Worm (Caenorhabditis elegans) whole organism, mixed stage, embryonic: ENCODE measurements around the gene Y67H2A.2.

Experiments used
- M03D4.4 ChIP-seq: sonication (generic microtip); optimal IDR thresholded peaks from 2 replicates; lab custom pipeline; 2017; ENCODE audit warnings: mild to moderate bottlenecking, missing genetic modification characterization, missing compliant biosample characterization
- bed-3 ChIP-seq: fragments of 200-800 bp; sonication (Bioruptor generic); optimal IDR thresholded peaks from 3 replicates; lab custom pipeline; 2018; ENCODE audit warnings: mild to moderate bottlenecking, missing genetic modification characterization, moderate library complexity, missing compliant biosample characterization
- blmp-1 ChIP-seq: fragments of 150-350 bp; optimal IDR thresholded peaks from 2 replicates; lab custom pipeline; 2014; ENCODE audit warnings: missing biosample characterization, missing genetic modification characterization
- ceh-39 ChIP-seq: fragments of 150-350 bp; optimal IDR thresholded peaks from 2 replicates; lab custom pipeline; 2014; ENCODE audit warnings: missing biosample characterization, missing genetic modification characterization
- ceh-43 ChIP-seq: fragments of 200-800 bp; sonication (Bioruptor generic); optimal IDR thresholded peaks from 2 replicates; lab custom pipeline; 2018; ENCODE audit warnings: mild to moderate bottlenecking, missing genetic modification characterization, moderate library complexity, missing compliant biosample characterization
- ceh-83 ChIP-seq: fragments of 200-800 bp; sonication (Bioruptor generic); optimal IDR thresholded peaks from 2 replicates; lab custom pipeline; 2018; ENCODE audit warnings: mild to moderate bottlenecking, missing genetic modification characterization, missing compliant biosample characterization
- ces-1 ChIP-seq: fragments of 150-350 bp; optimal IDR thresholded peaks from 2 replicates; lab custom pipeline; 2014; ENCODE audit warnings: missing biosample characterization, missing genetic modification reagents, missing genetic modification characterization
- cnd-1 ChIP-seq: fragments of 200-800 bp; sonication (Bioruptor generic); optimal IDR thresholded peaks from 2 replicates; lab custom pipeline; 2018; ENCODE audit warnings: mild to moderate bottlenecking, missing genetic modification characterization, missing compliant biosample characterization
- drap-1 ChIP-seq: fragments of 200-800 bp; sonication (Bioruptor generic); optimal IDR thresholded peaks from 3 replicates; lab custom pipeline; 2018; ENCODE audit warnings: mild to moderate bottlenecking, missing genetic modification characterization, missing compliant biosample characterization
- elt-1 ChIP-seq: sonication (generic microtip); optimal IDR thresholded peaks from 2 replicates; lab custom pipeline; 2017; ENCODE audit warnings: missing genetic modification characterization, mild to moderate bottlenecking, missing compliant biosample characterization, antibody characterized with exemption, moderate library complexity, borderline replicate concordance; ENCODE audit not compliant: insufficient read depth
- elt-3 ChIP-seq: fragments of 150-350 bp; optimal IDR thresholded peaks from 2 replicates; lab custom pipeline; 2014; ENCODE audit warnings: missing biosample characterization, missing genetic modification characterization
- flh-1 ChIP-seq: fragments of 200-800 bp; sonication (Bioruptor generic); optimal IDR thresholded peaks from 2 replicates; lab custom pipeline; 2018; ENCODE audit warnings: mild to moderate bottlenecking, missing genetic modification characterization, moderate library complexity, missing compliant biosample characterization
- ham-2 ChIP-seq: fragments of 200-800 bp; sonication (Bioruptor generic); optimal IDR thresholded peaks from 2 replicates; lab custom pipeline; 2018; ENCODE audit warnings: mild to moderate bottlenecking, missing genetic modification characterization, missing compliant biosample characterization
- hlh-1 ChIP-seq: fragments of 150-350 bp; optimal IDR thresholded peaks from 2 replicates; lab custom pipeline; 2014; ENCODE audit warnings: missing biosample characterization, missing genetic modification reagents, missing genetic modification characterization
- lin-13 ChIP-seq: fragments of 150-350 bp; optimal IDR thresholded peaks from 2 replicates; lab custom pipeline; 2014; ENCODE audit warnings: missing biosample characterization, missing genetic modification characterization
- lin-32 ChIP-seq: fragments of 200-800 bp; sonication (Bioruptor generic); optimal IDR thresholded peaks from 2 replicates; lab custom pipeline; 2018; ENCODE audit warnings: mild to moderate bottlenecking, missing genetic modification characterization, missing compliant biosample characterization
- lsy-2 ChIP-seq: fragments of 150-350 bp; optimal IDR thresholded peaks from 2 replicates; lab custom pipeline; 2014; ENCODE audit warnings: missing biosample characterization, missing genetic modification characterization
- mab-5 ChIP-seq: fragments of 150-350 bp; optimal IDR thresholded peaks from 2 replicates; lab custom pipeline; 2014; ENCODE audit warnings: missing biosample characterization, missing genetic modification characterization
- mep-1 ChIP-seq: fragments of 150-350 bp; optimal IDR thresholded peaks from 2 replicates; lab custom pipeline; 2017; ENCODE audit warnings: missing biosample characterization, missing genetic modification reagents, missing genetic modification characterization, inconsistent platforms
- mls-2 ChIP-seq: sonication (generic microtip); optimal IDR thresholded peaks from 2 replicates; lab custom pipeline; 2016; ENCODE audit warnings: mild to moderate bottlenecking, missing genetic modification characterization, moderate library complexity, missing compliant biosample characterization
- nhr-12 ChIP-seq: fragments of 150-350 bp; optimal IDR thresholded peaks from 2 replicates; lab custom pipeline; 2014; ENCODE audit warnings: missing biosample characterization, missing genetic modification characterization
- nhr-2 ChIP-seq: fragments of 150-350 bp; optimal IDR thresholded peaks from 2 replicates; lab custom pipeline; 2014; ENCODE audit warnings: missing biosample characterization, missing genetic modification characterization
- nhr-237 ChIP-seq: fragments of 150-350 bp; optimal IDR thresholded peaks from 2 replicates; lab custom pipeline; 2014; ENCODE audit warnings: missing biosample characterization, missing genetic modification characterization
- nhr-28 ChIP-seq: fragments of 150-350 bp; optimal IDR thresholded peaks from 2 replicates; lab custom pipeline; 2014; ENCODE audit warnings: missing biosample characterization, missing genetic modification characterization
- nhr-76 ChIP-seq: sonication (generic microtip); optimal IDR thresholded peaks from 2 replicates; lab custom pipeline; 2017; ENCODE audit warnings: missing biosample characterization, missing genetic modification characterization
- pha-4 ChIP-seq: fragments of 150-350 bp; optimal IDR thresholded peaks from 2 replicates; lab custom pipeline; 2018; ENCODE audit warnings: missing biosample characterization, missing genetic modification reagents, missing genetic modification characterization
- sem-2 ChIP-seq: fragments of 200-800 bp; sonication (Bioruptor generic); optimal IDR thresholded peaks from 2 replicates; lab custom pipeline; 2018; ENCODE audit warnings: mild to moderate bottlenecking, missing genetic modification characterization, missing compliant biosample characterization
- snpc-4 ChIP-seq: fragments of 150-350 bp; optimal IDR thresholded peaks from 2 replicates; lab custom pipeline; 2014; ENCODE audit warnings: missing biosample characterization, missing genetic modification characterization
- sptf-1 ChIP-seq: sonication (generic microtip); optimal IDR thresholded peaks from 2 replicates; lab custom pipeline; 2017; ENCODE audit warnings: mild to moderate bottlenecking, missing genetic modification characterization, moderate library complexity, missing compliant biosample characterization
- tbx-8 ChIP-seq: fragments of 200-800 bp; sonication (Bioruptor generic); optimal IDR thresholded peaks from 2 replicates; lab custom pipeline; 2018; ENCODE audit warnings: mild to moderate bottlenecking, missing genetic modification characterization, moderate library complexity, missing compliant biosample characterization
- unc-120 ChIP-seq: sonication (generic microtip); optimal IDR thresholded peaks from 2 replicates; lab custom pipeline; 2017; ENCODE audit warnings: missing genetic modification characterization, missing compliant biosample characterization; ENCODE audit not compliant: poor library complexity, severe bottlenecking
- unc-39 ChIP-seq: fragments of 150-350 bp; optimal IDR thresholded peaks from 2 replicates; lab custom pipeline; 2014; ENCODE audit warnings: missing biosample characterization, missing genetic modification characterization
- unc-62 ChIP-seq: fragments of 150-350 bp; optimal IDR thresholded peaks from 2 replicates; lab custom pipeline; 2014; ENCODE audit warnings: missing biosample characterization, missing genetic modification reagents, missing genetic modification characterization
- zip-8 ChIP-seq: fragments of 150-350 bp; optimal IDR thresholded peaks from 2 replicates; lab custom pipeline; 2014; ENCODE audit warnings: missing biosample characterization, missing genetic modification characterization
- ztf-11 ChIP-seq: fragments of 150-350 bp; optimal IDR thresholded peaks from 2 replicates; lab custom pipeline; 2014; ENCODE audit warnings: missing biosample characterization, missing genetic modification characterization

Y67H2A.2 gene

DNA sequence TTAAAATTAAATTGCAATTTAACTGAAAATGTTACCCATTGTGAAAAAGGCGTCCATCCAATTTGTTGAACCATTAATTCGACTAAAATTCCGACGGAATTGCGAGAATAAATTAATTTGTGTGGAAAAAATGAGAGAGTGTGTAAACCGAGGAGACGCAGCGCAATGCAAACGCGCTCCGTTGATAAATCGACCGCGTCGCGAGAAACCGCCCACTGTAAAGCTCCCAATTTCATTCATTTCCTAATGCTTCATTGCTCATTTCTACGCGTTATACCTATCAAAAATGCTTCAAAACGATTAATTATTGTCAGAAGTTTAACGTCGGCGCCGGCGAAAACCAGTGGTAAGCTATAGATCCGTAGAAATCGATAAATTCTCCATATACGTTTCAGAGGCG lies at the start of gene Y67H2A.2, which contains the start of gene micu-1:
Gene Y67H2A.2, minus strand, starts transcription at position 74 of the 400 bp plus-strand sequence.
Gene micu-1, plus strand, starts transcription at position 181 of the 400 bp plus-strand sequence.
- TF ChIP-seq pha-4 (tag; lab: Kevin White, UChicago), result peak; percentile 74
- no peak for TF ChIP-seq ham-2
- TF ChIP-seq M03D4.4 (tag; lab: Kevin White, UChicago), result no peak
- no peak for TF ChIP-seq ceh-83 (GFP tag; lab: Kevin White, UChicago)
- no peak for TF ChIP-seq unc-39 (tag; lab: Kevin White, UChicago)
- no peak for TF ChIP-seq bed-3
- no peak for TF ChIP-seq lin-32
- TF ChIP-seq tbx-8 (GFP tag; lab: Kevin White, UChicago), result no peak
- TF ChIP-seq ztf-11 (tag; lab: Kevin White, UChicago), result peak; percentile 11
- peak; percentile 5 for TF ChIP-seq mep-1 (tag; lab: Kevin White, UChicago)
- no peak for TF ChIP-seq mab-5
- no peak for TF ChIP-seq blmp-1
- peak; percentile 71 for TF ChIP-seq lsy-2 (tag; lab: Kevin White, UChicago)
- no peak for TF ChIP-seq lin-13 (tag; lab: Kevin White, UChicago)
- no peak for TF ChIP-seq drap-1 (GFP tag; lab: Kevin White, UChicago)
- TF ChIP-seq cnd-1, result no peak
- no peak for TF ChIP-seq flh-1 (GFP tag; lab: Kevin White, UChicago)
- no peak for TF ChIP-seq hlh-1 (tag; lab: Kevin White, UChicago)
- TF ChIP-seq ceh-43 (GFP tag; lab: Kevin White, UChicago), result peak; percentile 37
- no peak for TF ChIP-seq nhr-237
- TF ChIP-seq zip-8 (tag; lab: Kevin White, UChicago), result no peak
- TF ChIP-seq mls-2 (tag; lab: Kevin White, UChicago), result peak; percentile 59
- TF ChIP-seq nhr-28 (tag; lab: Kevin White, UChicago), result no peak
- no peak for TF ChIP-seq sem-2 (GFP tag; lab: Kevin White, UChicago)
- TF ChIP-seq elt-3 (tag; lab: Kevin White, UChicago), result no peak
- TF ChIP-seq ces-1 (GFP tag; lab: Kevin White, UChicago), result peak; percentile 99
- no peak for TF ChIP-seq unc-120 (tag; lab: Kevin White, UChicago)
- no peak for TF ChIP-seq unc-62
- TF ChIP-seq snpc-4 (tag; lab: Kevin White, UChicago), result no peak
- TF ChIP-seq sptf-1 (tag; lab: Kevin White, UChicago), result peak; percentile 30
- TF ChIP-seq nhr-12 (tag; lab: Kevin White, UChicago), result no peak
- TF ChIP-seq nhr-2 (tag; lab: Kevin White, UChicago), result no peak
- no peak for TF ChIP-seq elt-1
- no peak for TF ChIP-seq nhr-76 (tag; lab: Kevin White, UChicago)
- peak; percentile 61 for TF ChIP-seq ceh-39 (tag; lab: Kevin White, UChicago)

DNA sequence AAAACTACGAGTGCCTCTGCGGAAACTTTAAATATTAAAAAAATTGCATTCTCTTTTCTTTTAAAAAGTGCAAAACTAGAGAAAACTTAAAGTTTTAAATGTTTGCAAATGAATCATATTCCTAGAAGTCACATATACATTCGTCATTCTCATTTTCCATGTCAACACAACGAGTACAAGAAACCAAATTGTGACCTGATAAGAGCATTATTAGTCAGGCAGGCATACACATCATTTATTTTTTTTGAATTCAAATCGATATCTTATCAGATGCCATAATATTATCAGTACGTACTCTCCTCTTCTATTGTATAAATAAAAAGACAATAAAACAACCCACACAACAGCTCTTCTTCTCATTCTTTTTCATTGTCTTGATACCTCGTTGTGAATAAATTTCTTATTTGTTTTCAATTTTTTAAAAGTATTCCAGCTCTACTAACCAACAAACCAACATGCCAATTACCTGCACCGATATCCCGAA lies 49.7 kb upstream of the Y67H2A.2 start, which contains the start of gene W02A2.9:
Gene W02A2.9, plus strand, starts transcription at position 434 of the 484 bp plus-strand sequence.
- TF ChIP-seq sem-2 (GFP tag; lab: Kevin White, UChicago), result no peak
- TF ChIP-seq sptf-1 (tag; lab: Kevin White, UChicago), result no peak
- TF ChIP-seq tbx-8 (GFP tag; lab: Kevin White, UChicago), result no peak
- TF ChIP-seq unc-120 (tag; lab: Kevin White, UChicago), result no peak
- TF ChIP-seq nhr-28 (tag; lab: Kevin White, UChicago), result no peak
- TF ChIP-seq mls-2 (tag; lab: Kevin White, UChicago), result no peak
- no peak for TF ChIP-seq unc-62
- TF ChIP-seq lsy-2 (tag; lab: Kevin White, UChicago), result no peak
- no peak for TF ChIP-seq hlh-1 (tag; lab: Kevin White, UChicago)
- no peak for TF ChIP-seq elt-3 (tag; lab: Kevin White, UChicago)
- TF ChIP-seq nhr-237, result no peak
- TF ChIP-seq unc-39 (tag; lab: Kevin White, UChicago), result no peak
- no peak for TF ChIP-seq ham-2

DNA sequence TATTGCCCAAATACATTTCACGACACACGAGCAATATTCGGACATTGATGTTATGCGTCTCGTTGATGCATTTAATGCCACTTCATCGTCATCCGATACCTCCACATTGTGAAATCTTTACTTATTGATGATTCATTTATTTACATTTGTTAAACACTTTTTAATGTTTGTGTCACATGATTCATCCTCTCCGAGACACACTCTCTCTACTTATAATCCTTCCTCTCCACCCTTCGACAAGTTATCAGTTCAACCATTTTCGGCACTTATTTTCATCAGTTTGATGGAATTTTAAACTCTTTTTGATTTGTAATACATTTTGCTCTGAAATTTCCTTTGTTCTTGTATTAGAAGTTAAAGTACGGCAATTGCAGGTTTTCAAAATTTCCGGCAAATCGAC lies 48.5 kb upstream of the Y67H2A.2 start:
- TF ChIP-seq tbx-8 (GFP tag; lab: Kevin White, UChicago) (no peak), ztf-11 (tag; lab: Kevin White, UChicago) (no peak), blmp-1 (no peak), ceh-83 (GFP tag; lab: Kevin White, UChicago) (no peak), pha-4 (tag; lab: Kevin White, UChicago) (no peak), lsy-2 (tag; lab: Kevin White, UChicago) (no peak), snpc-4 (tag; lab: Kevin White, UChicago) (no peak), elt-1 (no peak), mls-2 (tag; lab: Kevin White, UChicago) (no peak), sem-2 (GFP tag; lab: Kevin White, UChicago) (no peak), flh-1 (GFP tag; lab: Kevin White, UChicago) (no peak), zip-8 (tag; lab: Kevin White, UChicago) (no peak)
